Worm (Caenorhabditis elegans): ENCODE measurements around the gene Y40B10A.5.

Gene Y40B10A.5

ce11 chrV:2029877-2030276, 16.0 kb downstream of the Y40B10A.5 start, which contains the start of gene F59A7.12:
F59A7.12 (plus strand) TSS chrV:2030177.
- TF ChIP-seq hlh-15 (tag; optimal IDR thresholded peaks at IDR 0.05) (no peak), syd-9 (tag; optimal IDR thresholded peaks at IDR 0.05) (no peak), T23F11.4 (GFP tag; optimal IDR thresholded peaks at IDR 0.05) (no peak), ceh-6 (GFP tag; optimal IDR thresholded peaks at IDR 0.05) (no peak), eyg-1 (tag; optimal IDR thresholded peaks at IDR 0.05) (no peak), dmd-4 (tag; optimal IDR thresholded peaks at IDR 0.05; ENCODE audit: borderline replicate concordance) (no peak), hlh-8 (tag; optimal IDR thresholded peaks at IDR 0.05) (no peak)

ce11 chrV:2027787-2028186, 18.1 kb downstream of the Y40B10A.5 start, which contains the start of gene srab-13:
srab-13 (minus strand) TSS chrV:2027887.
- TF ChIP-seq K02D7.2 (tag; optimal IDR thresholded peaks at IDR 0.05) (no peak), sdc-2 (tag; optimal IDR thresholded peaks at IDR 0.05) (no peak), elt-2 (tag; optimal IDR thresholded peaks at IDR 0.05) (no peak), C08G9.2 (tag; optimal IDR thresholded peaks at IDR 0.05) (no peak)

DNA sequence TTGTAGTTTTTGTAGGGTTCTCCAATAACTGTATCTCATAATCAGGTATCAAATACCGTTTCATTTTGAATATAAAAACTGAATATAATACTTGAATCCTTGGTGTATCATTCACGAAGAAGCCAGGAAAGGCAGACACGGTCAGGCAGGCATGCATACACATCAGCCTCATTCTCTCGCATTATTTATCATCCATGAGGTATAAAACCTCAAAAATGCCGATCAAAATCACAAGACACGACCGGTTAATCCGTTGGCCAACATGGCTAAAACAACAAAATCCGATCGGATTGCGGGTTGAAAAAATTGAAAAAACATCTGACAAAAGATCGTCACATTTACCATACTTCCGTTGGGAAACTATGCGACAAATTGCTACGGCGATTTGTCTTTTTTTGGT, 23.5 kb downstream of the Y40B10A.5 start, which contains the start of gene F59A7.5:
F59A7.5 (plus strand) TSS at position 301 of the 400 bp plus-strand sequence.
- TF ChIP-seq Y22D7AL.16 (tag; optimal IDR thresholded peaks at IDR 0.05) = no peak
- no peak for TF ChIP-seq pha-4 (tag; optimal IDR thresholded peaks at IDR 0.05)
- TF ChIP-seq sox-2 (GFP tag; IDR thresholded peaks at IDR 0.05) = no peak
- TF ChIP-seq ceh-2 (tag; optimal IDR thresholded peaks at IDR 0.05) = no peak
- no peak for TF ChIP-seq ceh-19 (GFP tag; optimal IDR thresholded peaks at IDR 0.05)
- no peak for TF ChIP-seq pha-2 (tag; optimal IDR thresholded peaks at IDR 0.05)
- TF ChIP-seq unc-42 (tag; optimal IDR thresholded peaks at IDR 0.05) = no peak
- no peak for TF ChIP-seq ceh-31 (tag; optimal IDR thresholded peaks at IDR 0.05)
- no peak for TF ChIP-seq zip-5 (tag; optimal IDR thresholded peaks at IDR 0.05)

DNA sequence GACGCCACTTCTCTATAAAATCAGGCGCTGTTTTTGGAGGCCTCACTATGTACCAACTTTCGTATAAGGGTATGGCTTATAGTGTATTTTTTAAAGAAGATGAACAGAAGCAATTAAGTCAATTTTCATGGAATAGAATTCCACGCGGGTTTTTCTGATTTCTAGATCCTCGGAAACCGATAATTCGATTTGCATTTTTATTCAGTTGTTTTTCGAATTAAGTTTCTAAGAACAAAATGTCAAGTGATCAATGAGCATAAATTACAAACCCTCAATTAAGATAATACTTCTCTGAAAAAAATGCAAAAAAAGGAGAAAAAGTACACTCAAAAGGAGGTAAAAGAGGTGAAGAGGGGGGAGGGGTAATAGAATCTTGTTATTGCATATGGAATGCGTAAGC, 24.6 kb downstream of the Y40B10A.5 start:
- TF ChIP-seq unc-86 (tag; optimal IDR thresholded peaks at IDR 0.05) = no peak
- no peak for TF ChIP-seq ama-1 (optimal IDR thresholded peaks at IDR 0.05)
- no peak for TF ChIP-seq nhr-11 (tag; optimal IDR thresholded peaks at IDR 0.05)
- no peak for TF ChIP-seq nfya-1 (tag; optimal IDR thresholded peaks at IDR 0.05)
- no peak for TF ChIP-seq eyg-1 (tag; optimal IDR thresholded peaks at IDR 0.05)
- no peak for TF ChIP-seq dve-1 (tag; optimal IDR thresholded peaks at IDR 0.05)
- TF ChIP-seq lin-11 (tag; optimal IDR thresholded peaks at IDR 0.05) = no peak

- TF ChIP-seq fkh-6 (tag; optimal IDR thresholded peaks at IDR 0.05) (no peak), hlh-13 (GFP tag; optimal IDR thresholded peaks at IDR 0.05) (no peak), ceh-48 (tag; optimal IDR thresholded peaks at IDR 0.05) (no peak), pqm-1 (tag; optimal IDR thresholded peaks at IDR 0.05) (no peak), nhr-11 (tag; optimal IDR thresholded peaks at IDR 0.05) (no peak), pag-3 (tag; optimal IDR thresholded peaks at IDR 0.05; ENCODE audit: borderline replicate concordance) (no peak), ahr-1 (tag; optimal IDR thresholded peaks at IDR 0.05) (no peak), ceh-31 (tag; optimal IDR thresholded peaks at IDR 0.05) (no peak), ets-4 (tag; optimal IDR thresholded peaks at IDR 0.05) (no peak), ref-2 (tag; optimal IDR thresholded peaks at IDR 0.05) (no peak), pat-9 (tag; optimal IDR thresholded peaks at IDR 0.05) (no peak), T23F11.4 (GFP tag; optimal IDR thresholded peaks at IDR 0.05) (no peak), fax-1 (tag; optimal IDR thresholded peaks at IDR 0.05) (no peak), ceh-2 (tag; optimal IDR thresholded peaks at IDR 0.05) (no peak), ztf-16 (tag; optimal IDR thresholded peaks at IDR 0.05) (no peak), lin-11 (tag; optimal IDR thresholded peaks at IDR 0.05) (no peak)
These were observed 27.2 kb downstream of the Y40B10A.5 start, which contains the start of gene F59A7.14 for ce11 chrV:2018689-2019088. F59A7.14 (plus strand) TSS chrV:2018989.

Data from whole organism, late embryonic.